Worm (Caenorhabditis elegans) whole organism, mixed stage, embryonic: ENCODE results near the gene crh-1.

Source experiments
- M03D4.4 ChIP-seq: sonication (generic microtip); optimal IDR thresholded peaks from 2 replicates; lab custom pipeline; 2017; ENCODE audit warnings: mild to moderate bottlenecking, missing genetic modification characterization, missing compliant biosample characterization
- bed-3 ChIP-seq: fragments of 200-800 bp; sonication (Bioruptor generic); optimal IDR thresholded peaks from 3 replicates; lab custom pipeline; 2018; ENCODE audit warnings: mild to moderate bottlenecking, missing genetic modification characterization, moderate library complexity, missing compliant biosample characterization
- ceh-39 ChIP-seq: fragments of 150-350 bp; optimal IDR thresholded peaks from 2 replicates; lab custom pipeline; 2014; ENCODE audit warnings: missing biosample characterization, missing genetic modification characterization
- ceh-83 ChIP-seq: fragments of 200-800 bp; sonication (Bioruptor generic); optimal IDR thresholded peaks from 2 replicates; lab custom pipeline; 2018; ENCODE audit warnings: mild to moderate bottlenecking, missing genetic modification characterization, missing compliant biosample characterization
- ces-1 ChIP-seq: fragments of 150-350 bp; optimal IDR thresholded peaks from 2 replicates; lab custom pipeline; 2014; ENCODE audit warnings: missing biosample characterization, missing genetic modification reagents, missing genetic modification characterization
- cnd-1 ChIP-seq: fragments of 200-800 bp; sonication (Bioruptor generic); optimal IDR thresholded peaks from 2 replicates; lab custom pipeline; 2018; ENCODE audit warnings: mild to moderate bottlenecking, missing genetic modification characterization, missing compliant biosample characterization
- drap-1 ChIP-seq: fragments of 200-800 bp; sonication (Bioruptor generic); optimal IDR thresholded peaks from 3 replicates; lab custom pipeline; 2018; ENCODE audit warnings: mild to moderate bottlenecking, missing genetic modification characterization, missing compliant biosample characterization
- flh-1 ChIP-seq: fragments of 200-800 bp; sonication (Bioruptor generic); optimal IDR thresholded peaks from 2 replicates; lab custom pipeline; 2018; ENCODE audit warnings: mild to moderate bottlenecking, missing genetic modification characterization, moderate library complexity, missing compliant biosample characterization
- ham-2 ChIP-seq: fragments of 200-800 bp; sonication (Bioruptor generic); optimal IDR thresholded peaks from 2 replicates; lab custom pipeline; 2018; ENCODE audit warnings: mild to moderate bottlenecking, missing genetic modification characterization, missing compliant biosample characterization
- hlh-1 ChIP-seq: fragments of 150-350 bp; optimal IDR thresholded peaks from 2 replicates; lab custom pipeline; 2014; ENCODE audit warnings: missing biosample characterization, missing genetic modification reagents, missing genetic modification characterization
- lin-13 ChIP-seq: fragments of 150-350 bp; optimal IDR thresholded peaks from 2 replicates; lab custom pipeline; 2014; ENCODE audit warnings: missing biosample characterization, missing genetic modification characterization
- lin-32 ChIP-seq: fragments of 200-800 bp; sonication (Bioruptor generic); optimal IDR thresholded peaks from 2 replicates; lab custom pipeline; 2018; ENCODE audit warnings: mild to moderate bottlenecking, missing genetic modification characterization, missing compliant biosample characterization
- lsy-2 ChIP-seq: fragments of 150-350 bp; optimal IDR thresholded peaks from 2 replicates; lab custom pipeline; 2014; ENCODE audit warnings: missing biosample characterization, missing genetic modification characterization
- mab-5 ChIP-seq: fragments of 150-350 bp; optimal IDR thresholded peaks from 2 replicates; lab custom pipeline; 2014; ENCODE audit warnings: missing biosample characterization, missing genetic modification characterization
- mep-1 ChIP-seq: fragments of 150-350 bp; optimal IDR thresholded peaks from 2 replicates; lab custom pipeline; 2017; ENCODE audit warnings: missing biosample characterization, missing genetic modification reagents, missing genetic modification characterization, inconsistent platforms
- mls-2 ChIP-seq: sonication (generic microtip); optimal IDR thresholded peaks from 2 replicates; lab custom pipeline; 2016; ENCODE audit warnings: mild to moderate bottlenecking, missing genetic modification characterization, moderate library complexity, missing compliant biosample characterization
- nhr-12 ChIP-seq: fragments of 150-350 bp; optimal IDR thresholded peaks from 2 replicates; lab custom pipeline; 2014; ENCODE audit warnings: missing biosample characterization, missing genetic modification characterization
- nhr-237 ChIP-seq: fragments of 150-350 bp; optimal IDR thresholded peaks from 2 replicates; lab custom pipeline; 2014; ENCODE audit warnings: missing biosample characterization, missing genetic modification characterization
- nhr-28 ChIP-seq: fragments of 150-350 bp; optimal IDR thresholded peaks from 2 replicates; lab custom pipeline; 2014; ENCODE audit warnings: missing biosample characterization, missing genetic modification characterization
- pha-4 ChIP-seq: fragments of 150-350 bp; optimal IDR thresholded peaks from 2 replicates; lab custom pipeline; 2018; ENCODE audit warnings: missing biosample characterization, missing genetic modification reagents, missing genetic modification characterization
- sem-2 ChIP-seq: fragments of 200-800 bp; sonication (Bioruptor generic); optimal IDR thresholded peaks from 2 replicates; lab custom pipeline; 2018; ENCODE audit warnings: mild to moderate bottlenecking, missing genetic modification characterization, missing compliant biosample characterization
- snpc-4 ChIP-seq: fragments of 150-350 bp; optimal IDR thresholded peaks from 2 replicates; lab custom pipeline; 2014; ENCODE audit warnings: missing biosample characterization, missing genetic modification characterization
- sptf-1 ChIP-seq: sonication (generic microtip); optimal IDR thresholded peaks from 2 replicates; lab custom pipeline; 2017; ENCODE audit warnings: mild to moderate bottlenecking, missing genetic modification characterization, moderate library complexity, missing compliant biosample characterization
- tbx-8 ChIP-seq: fragments of 200-800 bp; sonication (Bioruptor generic); optimal IDR thresholded peaks from 2 replicates; lab custom pipeline; 2018; ENCODE audit warnings: mild to moderate bottlenecking, missing genetic modification characterization, moderate library complexity, missing compliant biosample characterization
- unc-120 ChIP-seq: sonication (generic microtip); optimal IDR thresholded peaks from 2 replicates; lab custom pipeline; 2017; ENCODE audit warnings: missing genetic modification characterization, missing compliant biosample characterization; ENCODE audit not compliant: poor library complexity, severe bottlenecking
- zip-8 ChIP-seq: fragments of 150-350 bp; optimal IDR thresholded peaks from 2 replicates; lab custom pipeline; 2014; ENCODE audit warnings: missing biosample characterization, missing genetic modification characterization
- ztf-11 ChIP-seq: fragments of 150-350 bp; optimal IDR thresholded peaks from 2 replicates; lab custom pipeline; 2014; ENCODE audit warnings: missing biosample characterization, missing genetic modification characterization

The crh-1 gene

DNA sequence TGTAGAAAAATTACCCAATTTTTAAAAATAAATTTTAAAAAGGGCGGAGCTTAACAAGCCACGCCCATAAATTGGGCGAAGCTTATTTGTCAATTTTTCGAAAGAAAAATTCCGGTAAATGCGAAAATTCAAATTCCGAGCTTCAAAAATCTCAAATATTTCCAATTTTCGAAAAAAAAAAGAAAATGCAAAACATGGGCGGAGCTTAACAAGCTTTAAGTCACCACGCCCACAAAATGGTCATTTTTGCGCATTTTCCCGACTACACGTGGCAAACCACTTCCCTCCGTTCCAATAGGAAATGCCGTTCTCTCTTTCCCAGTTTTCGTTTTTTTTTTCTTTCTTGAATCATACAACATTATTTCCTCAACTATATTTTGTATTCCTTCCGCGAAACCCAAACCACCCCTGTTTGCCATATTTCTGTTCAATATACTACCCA is 37.0 kb downstream of the crh-1 start:
- TF ChIP-seq ceh-39 = no peak

DNA sequence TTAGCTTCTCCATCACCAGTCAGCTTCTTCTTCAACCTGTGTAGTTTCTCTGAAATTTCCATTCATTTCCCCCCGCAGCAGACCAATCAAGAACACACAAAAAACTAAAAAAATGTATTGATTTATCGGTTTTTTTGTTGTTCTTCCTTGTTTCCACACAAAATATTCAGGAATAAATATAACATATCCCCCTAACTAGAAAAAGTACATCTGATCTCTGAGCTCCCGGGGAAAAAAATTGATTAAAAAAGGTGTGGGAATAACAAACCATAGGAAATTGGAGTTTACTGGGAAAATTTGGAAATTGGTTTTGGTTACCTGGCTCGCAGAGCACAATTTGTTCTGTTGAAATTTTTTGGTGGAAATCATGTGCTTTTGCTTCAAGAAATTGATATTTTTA is 37.4 kb downstream of the crh-1 start, which contains the start of gene Y41C4A.22:
Gene Y41C4A.22, plus strand, starts transcription at position 301 of the 400 bp plus-strand sequence.
- TF ChIP-seq lsy-2 (no peak), sptf-1 (tag; lab: Kevin White, UChicago) (no peak), snpc-4 (tag; lab: Kevin White, UChicago) (no peak), zip-8 (tag; lab: Kevin White, UChicago) (no peak)

DNA sequence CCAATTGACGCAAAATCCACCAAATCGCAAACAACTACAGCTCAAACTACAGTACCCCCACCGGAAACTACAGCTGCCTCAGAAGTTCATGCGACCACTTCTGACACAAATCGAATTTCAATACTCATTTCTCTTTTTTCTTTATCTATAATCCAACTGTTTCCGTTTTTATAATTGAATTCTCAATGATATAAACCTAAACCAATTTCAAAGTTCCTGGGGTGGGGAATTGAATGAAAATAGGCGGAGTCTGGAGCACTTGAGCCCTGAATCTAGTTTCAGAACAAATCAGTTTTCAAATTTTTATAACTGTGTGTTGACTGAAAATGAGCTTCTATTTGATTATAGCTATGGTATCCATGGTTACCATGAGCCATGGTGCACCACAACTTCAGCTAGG is 38.7 kb downstream of the crh-1 start, which contains the start of gene Y41C4A.6:
Gene Y41C4A.6, plus strand, starts transcription at position 301 of the 400 bp plus-strand sequence.
- TF ChIP-seq cnd-1 (tag; lab: Kevin White, UChicago) (no peak), ham-2 (no peak), flh-1 (GFP tag; lab: Kevin White, UChicago) (no peak), ces-1 (GFP tag; lab: Kevin White, UChicago) (no peak), lsy-2 (no peak), nhr-237 (no peak), sem-2 (GFP tag; lab: Kevin White, UChicago) (no peak), unc-120 (tag; lab: Kevin White, UChicago) (no peak), pha-4 (tag; lab: Kevin White, UChicago) (no peak), nhr-12 (tag; lab: Kevin White, UChicago) (no peak), nhr-28 (tag; lab: Kevin White, UChicago) (no peak), bed-3 (no peak), mep-1 (tag; lab: Kevin White, UChicago) (no peak), ceh-83 (GFP tag; lab: Kevin White, UChicago) (no peak), mls-2 (no peak), mab-5 (no peak)

DNA sequence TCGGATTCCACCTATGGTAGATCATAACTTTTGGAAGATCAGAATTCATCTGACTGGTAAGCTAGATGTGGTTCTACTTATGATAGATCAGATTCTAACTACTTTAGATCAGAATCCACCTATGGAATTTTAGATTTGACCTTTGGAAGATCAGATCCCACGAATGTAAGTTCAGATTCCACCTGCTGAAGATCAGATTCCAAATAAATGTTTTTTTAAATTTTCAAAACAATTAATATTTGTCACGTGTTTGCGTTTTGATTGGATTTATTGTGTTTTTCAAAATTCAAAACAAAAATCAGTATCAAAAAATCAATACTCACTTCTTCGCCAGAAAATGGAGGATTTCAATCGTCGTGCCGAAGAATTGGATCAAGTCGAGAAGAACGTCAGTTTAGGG is 41.0 kb downstream of the crh-1 start, which contains the start of gene Y41C4A.7:
Gene Y41C4A.7, plus strand, starts transcription at position 301 of the 400 bp plus-strand sequence.
- TF ChIP-seq lin-13 (tag; lab: Kevin White, UChicago) (no peak), mls-2 (no peak), sptf-1 (tag; lab: Kevin White, UChicago) (no peak), ztf-11 (tag; lab: Kevin White, UChicago) (no peak), M03D4.4 (no peak), cnd-1 (tag; lab: Kevin White, UChicago) (no peak), sem-2 (GFP tag; lab: Kevin White, UChicago) (no peak), nhr-12 (tag; lab: Kevin White, UChicago) (no peak)

DNA sequence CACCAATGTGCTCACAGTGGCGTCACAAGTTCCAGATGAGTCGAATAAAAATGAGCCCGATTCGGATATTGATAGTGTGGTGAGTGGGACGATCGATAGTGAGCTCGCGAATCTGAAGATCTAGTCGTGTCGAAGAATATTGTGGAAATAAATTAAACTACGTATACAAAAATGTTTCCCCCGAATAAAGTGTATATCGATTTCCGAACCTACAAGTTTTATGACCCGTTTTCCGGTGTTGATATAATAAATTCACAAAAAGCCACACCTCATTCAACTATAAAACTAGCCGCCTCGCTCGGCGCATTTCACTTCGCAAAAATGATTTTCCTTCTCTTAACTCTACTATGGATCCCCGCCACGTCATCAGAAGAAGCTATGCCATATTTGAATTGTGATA is 42.4 kb downstream of the crh-1 start, which contains the start of gene pqn-84:
Gene pqn-84, plus strand, starts transcription at position 301 of the 400 bp plus-strand sequence.
- no peak for TF ChIP-seq nhr-12 (tag; lab: Kevin White, UChicago)
- no peak for TF ChIP-seq ceh-83 (GFP tag; lab: Kevin White, UChicago)
- no peak for TF ChIP-seq flh-1 (GFP tag; lab: Kevin White, UChicago)
- no peak for TF ChIP-seq mls-2

DNA sequence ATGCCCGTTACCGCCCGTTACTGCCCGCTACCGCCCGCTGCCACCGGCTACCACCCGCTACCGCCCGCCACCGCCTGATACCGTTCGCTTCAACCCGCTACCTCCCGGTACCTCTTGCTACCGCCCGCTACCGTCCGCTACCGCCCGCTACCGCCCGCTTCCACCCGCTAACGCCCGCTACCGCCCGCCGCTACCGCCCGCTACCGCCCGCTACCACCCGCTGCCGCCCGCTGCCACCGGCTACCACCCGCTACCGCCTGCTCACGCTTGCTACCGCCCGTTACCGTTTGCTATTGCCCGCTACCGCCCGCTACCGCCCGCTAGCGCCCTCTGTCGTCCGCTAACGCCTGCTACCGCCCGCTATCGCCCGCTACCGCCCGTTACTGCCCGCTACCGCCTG is 44.3 kb downstream of the crh-1 start:
- TF ChIP-seq hlh-1 (no peak), pha-4 (tag; lab: Kevin White, UChicago) (no peak), nhr-237 (no peak), mls-2 (peak; percentile 5), drap-1 (no peak), lin-32 (GFP tag; lab: Kevin White, UChicago) (no peak), mep-1 (tag; lab: Kevin White, UChicago) (no peak), flh-1 (GFP tag; lab: Kevin White, UChicago) (no peak), lin-13 (tag; lab: Kevin White, UChicago) (no peak), snpc-4 (tag; lab: Kevin White, UChicago) (no peak), ces-1 (GFP tag; lab: Kevin White, UChicago) (no peak), sptf-1 (tag; lab: Kevin White, UChicago) (peak; percentile 53), tbx-8 (GFP tag; lab: Kevin White, UChicago) (no peak)
